Worm (Caenorhabditis elegans): ENCODE data around the gene C17C3.15.

DNA sequence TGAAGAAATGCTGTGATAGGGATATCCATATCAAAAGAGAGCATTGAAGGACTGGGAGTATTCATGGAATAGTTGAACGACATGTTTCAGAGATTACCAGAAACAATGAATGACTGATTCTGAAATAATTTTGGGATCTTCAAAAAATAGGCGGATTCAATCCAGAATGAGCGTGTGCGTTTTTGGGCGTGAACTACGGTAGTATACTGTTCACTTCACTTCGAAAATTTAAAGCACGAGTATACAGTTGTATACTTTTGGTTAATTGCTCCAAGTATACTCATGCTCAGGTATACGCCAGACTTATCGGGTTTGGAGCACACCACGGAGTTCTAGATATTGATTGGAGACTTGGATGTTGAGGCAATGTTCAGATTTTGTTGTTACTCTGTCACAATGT lies 45.2 kb upstream of the C17C3.15 start, which contains the start of gene tbx-35:
- TF ChIP-seq C38D4.7 (GFP tag; optimal IDR thresholded peaks at IDR 0.05) (no peak), ama-1 (optimal IDR thresholded peaks at IDR 0.05) (no peak), hlh-6 (tag; optimal IDR thresholded peaks at IDR 0.05) (no peak), T23F11.4 (GFP tag; optimal IDR thresholded peaks at IDR 0.05) (no peak), fax-1 (tag; optimal IDR thresholded peaks at IDR 0.05) (no peak), hlh-30 (tag; optimal IDR thresholded peaks at IDR 0.05; ENCODE audit: insufficient read depth) (no peak), ceh-45 (GFP tag; IDR thresholded peaks at IDR 0.05) (no peak), fkh-10 (GFP tag; optimal IDR thresholded peaks at IDR 0.05) (no peak), Y22D7AL.16 (tag; optimal IDR thresholded peaks at IDR 0.05) (no peak), C08G9.2 (tag; optimal IDR thresholded peaks at IDR 0.05) (no peak), ceh-22 (tag; optimal IDR thresholded peaks at IDR 0.05) (no peak)

Data from whole organism, late embryonic.